Fruit fly (Drosophila melanogaster) whole organism, embryonic: ENCODE data around the gene Alg7.
A peak's percentile ranks its signal among the peaks of the same experiment; 100 is the strongest.

Source experiments
- ATbp ChIP-seq: fragments of 200-800 bp; sonication (Bioruptor generic); optimal IDR thresholded peaks from 2 replicates; lab custom pipeline; 2017; ENCODE audit warnings: missing biosample characterization, mild to moderate bottlenecking, missing genetic modification characterization, missing genetic modification reagents
- Abd-B ChIP-seq: fragments of 200-800 bp; sonication (Bioruptor generic); optimal IDR thresholded peaks from 2 replicates; lab custom pipeline; 2018; ENCODE audit warnings: missing biosample characterization, mild to moderate bottlenecking, missing genetic modification characterization, moderate library complexity
- Aef1 ChIP-seq: fragments of 200-800 bp; sonication (Bioruptor generic); IDR thresholded peaks from 3 replicates; pipeline ENCODE4 v1.3.6; 2022; ENCODE audit warnings: missing biosample characterization, missing genetic modification characterization
- Blimp-1 ChIP-seq: fragments of 200-800 bp; sonication (Bioruptor generic); optimal IDR thresholded peaks from 3 replicates; lab custom pipeline; 2018; ENCODE audit warnings: missing biosample characterization, missing genetic modification characterization, mild to moderate bottlenecking, moderate library complexity, missing genetic modification reagents
- CG10462 ChIP-seq: fragments of 200-800 bp; sonication (Bioruptor generic); optimal IDR thresholded peaks from 2 replicates; lab custom pipeline; 2016; ENCODE audit warnings: missing biosample characterization, missing genetic modification characterization
- CG14667 ChIP-seq: fragments of 200-800 bp; sonication (Bioruptor generic); IDR thresholded peaks from 2 replicates; pipeline ENCODE4 v1.3.6; 2022; ENCODE audit warnings: missing biosample characterization, missing genetic modification characterization
- CG2116 ChIP-seq: fragments of 200-800 bp; sonication (Bioruptor generic); optimal IDR thresholded peaks from 3 replicates; lab custom pipeline; 2018; ENCODE audit warnings: missing biosample characterization, mild to moderate bottlenecking, missing genetic modification characterization
- CG34224 ChIP-seq: fragments of 200-800 bp; sonication (Bioruptor generic); IDR thresholded peaks from 3 replicates; pipeline ENCODE4 v1.3.6; 2022; ENCODE audit warnings: missing biosample characterization, missing genetic modification characterization; ENCODE audit not compliant: partially characterized antibody
- CG3838 ChIP-seq: fragments of 200-800 bp; sonication (Bioruptor generic); optimal IDR thresholded peaks from 3 replicates; lab custom pipeline; 2016; ENCODE audit warnings: missing biosample characterization, missing genetic modification characterization
- CG4730 ChIP-seq: fragments of 200-800 bp; sonication (Bioruptor generic); IDR thresholded peaks from 2 replicates; pipeline ENCODE4 v1.3.6; 2022; ENCODE audit warnings: missing biosample characterization, missing genetic modification characterization
- CG6813 ChIP-seq: fragments of 200-800 bp; sonication (Bioruptor generic); optimal IDR thresholded peaks from 2 replicates; lab custom pipeline; 2017; ENCODE audit warnings: missing biosample characterization, missing genetic modification characterization, mild to moderate bottlenecking, moderate library complexity, missing genetic modification reagents
- CG6854 ChIP-seq: fragments of 200-800 bp; sonication (Bioruptor generic); optimal IDR thresholded peaks from 3 replicates; lab custom pipeline; 2017; ENCODE audit warnings: missing biosample characterization, mild to moderate bottlenecking, missing genetic modification characterization
- CG7271 ChIP-seq: fragments of 200-800 bp; sonication (Bioruptor generic); optimal IDR thresholded peaks from 2 replicates; lab custom pipeline; 2018; ENCODE audit warnings: missing biosample characterization, mild to moderate bottlenecking, missing genetic modification characterization, moderate library complexity
- CG9727 ChIP-seq: fragments of 200-800 bp; sonication (Bioruptor generic); optimal IDR thresholded peaks from 3 replicates; lab custom pipeline; 2017; ENCODE audit warnings: missing biosample characterization, mild to moderate bottlenecking, missing genetic modification characterization
- Dip2 ChIP-seq: fragments of 200-800 bp; sonication (Bioruptor generic); IDR thresholded peaks from 2 replicates; pipeline ENCODE4 v1.3.6; 2022; ENCODE audit warnings: missing biosample characterization, missing genetic modification characterization
- Dp ChIP-seq: fragments of 200-800 bp; sonication (Bioruptor generic); optimal IDR thresholded peaks from 2 replicates; lab custom pipeline; 2018; ENCODE audit warnings: missing biosample characterization, mild to moderate bottlenecking, missing genetic modification characterization, moderate library complexity
- Fer3 ChIP-seq: fragments of 200-800 bp; sonication (Bioruptor generic); optimal IDR thresholded peaks from 2 replicates; lab custom pipeline; 2018; ENCODE audit warnings: missing biosample characterization, mild to moderate bottlenecking, missing genetic modification characterization, moderate library complexity
- HLH3B ChIP-seq: fragments of 200-800 bp; sonication (Bioruptor generic); IDR thresholded peaks from 2 replicates; pipeline ENCODE4 v1.3.6; 2022; ENCODE audit warnings: missing biosample characterization, missing genetic modification characterization
- Lpt ChIP-seq: fragments of >200 bp; optimal IDR thresholded peaks from 2 replicates; lab custom pipeline; 2018; ENCODE audit warnings: missing biosample characterization, missing genetic modification characterization
- MBD-R2 ChIP-seq: fragments of 200-800 bp; sonication (Bioruptor generic); IDR thresholded peaks from 2 replicates; pipeline ENCODE4 v1.3.6; 2022; ENCODE audit warnings: missing biosample characterization, missing genetic modification characterization
- Myb ChIP-seq: fragments of 200-800 bp; sonication (Bioruptor generic); optimal IDR thresholded peaks from 2 replicates; lab custom pipeline; 2016; ENCODE audit warnings: missing biosample characterization, missing genetic modification characterization
- Sox102F ChIP-seq: fragments of 200-800 bp; sonication (Bioruptor generic); optimal IDR thresholded peaks from 2 replicates; lab custom pipeline; 2018; ENCODE audit warnings: missing biosample characterization, mild to moderate bottlenecking, missing genetic modification characterization, moderate library complexity
- Usf ChIP-seq: fragments of 200-800 bp; sonication (Bioruptor generic); optimal IDR thresholded peaks from 2 replicates; lab custom pipeline; 2017; ENCODE audit warnings: missing genotype, missing biosample characterization, missing genetic modification characterization
- ab ChIP-seq: fragments of 200-800 bp; sonication (Bioruptor generic); optimal IDR thresholded peaks from 2 replicates; lab custom pipeline; 2016; ENCODE audit warnings: missing biosample characterization, missing genetic modification characterization
- amos ChIP-seq: fragments of 200-800 bp; sonication (Bioruptor generic); IDR thresholded peaks from 2 replicates; pipeline ENCODE4 v1.3.6; 2022; ENCODE audit warnings: missing biosample characterization, missing genetic modification characterization; ENCODE audit not compliant: partially characterized antibody
- ato ChIP-seq: fragments of 200-800 bp; sonication (Bioruptor generic); IDR thresholded peaks from 2 replicates; pipeline ENCODE4 v1.3.6; 2022; ENCODE audit warnings: missing biosample characterization, missing genetic modification characterization; ENCODE audit not compliant: partially characterized antibody
- az2 ChIP-seq: fragments of 200-800 bp; sonication (Bioruptor generic); optimal IDR thresholded peaks from 3 replicates; lab custom pipeline; 2016; ENCODE audit warnings: missing biosample characterization, missing genetic modification characterization
- bbx ChIP-seq: fragments of 200-800 bp; sonication (Bioruptor generic); IDR thresholded peaks from 2 replicates; pipeline ENCODE4 v1.3.6; 2022; ENCODE audit warnings: missing biosample characterization, missing genetic modification characterization; ENCODE audit not compliant: partially characterized antibody
- br ChIP-seq: fragments of >200 bp; optimal IDR thresholded peaks from 2 replicates; lab custom pipeline; 2017
- bsh ChIP-seq, 2 experiments: fragments of 200-800 bp; sonication (Bioruptor generic); optimal IDR thresholded peaks; 2 replicates each; lab custom pipeline; 2017 to 2018; ENCODE audit warnings: mild to moderate bottlenecking in 2 of 2, missing biosample characterization in 2 of 2, missing genetic modification characterization in 2 of 2, moderate library complexity in 1 of 2
- dan ChIP-seq: fragments of 200-800 bp; sonication (Bioruptor generic); IDR thresholded peaks from 2 replicates; pipeline ENCODE4 v1.3.6; 2022; ENCODE audit warnings: missing biosample characterization, missing genetic modification characterization
- dmrt11E ChIP-seq: fragments of 200-800 bp; sonication (Bioruptor generic); optimal IDR thresholded peaks from 3 replicates; lab custom pipeline; 2018; ENCODE audit warnings: missing biosample characterization, mild to moderate bottlenecking, missing genetic modification characterization, moderate library complexity
- emc ChIP-seq: fragments of 200-800 bp; sonication (Bioruptor generic); optimal IDR thresholded peaks from 2 replicates; lab custom pipeline; 2016; ENCODE audit warnings: missing biosample characterization, missing genetic modification characterization
- en ChIP-seq: fragments of 200-800 bp; sonication (Bioruptor generic); optimal IDR thresholded peaks from 2 replicates; lab custom pipeline; 2016; ENCODE audit warnings: missing biosample characterization, missing genetic modification characterization
- gfzf ChIP-seq: fragments of 200-800 bp; sonication (Bioruptor generic); optimal IDR thresholded peaks from 2 replicates; lab custom pipeline; 2016; ENCODE audit warnings: missing biosample characterization, mild to moderate bottlenecking, missing genetic modification characterization, moderate library complexity
- hbn ChIP-seq: fragments of 200-800 bp; sonication (Bioruptor generic); IDR thresholded peaks from 2 replicates; pipeline ENCODE4 v1.3.6; 2022; ENCODE audit warnings: missing biosample characterization, missing genetic modification characterization; ENCODE audit not compliant: partially characterized antibody
- lab ChIP-seq: fragments of 200-800 bp; sonication (Bioruptor generic); optimal IDR thresholded peaks from 3 replicates; lab custom pipeline; 2017; ENCODE audit warnings: missing biosample characterization, missing genetic modification characterization, mild to moderate bottlenecking, moderate library complexity, missing genetic modification reagents
- lilli ChIP-seq: fragments of 200-800 bp; sonication (Bioruptor generic); optimal IDR thresholded peaks from 3 replicates; lab custom pipeline; 2016; ENCODE audit warnings: missing biosample characterization, missing genetic modification characterization
- mirr ChIP-seq: fragments of 200-800 bp; sonication (Bioruptor generic); optimal IDR thresholded peaks from 3 replicates; lab custom pipeline; 2018; ENCODE audit warnings: missing biosample characterization, mild to moderate bottlenecking, missing genetic modification characterization
- pfk ChIP-seq: fragments of 200-800 bp; sonication (Bioruptor generic); optimal IDR thresholded peaks from 2 replicates; lab custom pipeline; 2018; ENCODE audit warnings: missing biosample characterization, mild to moderate bottlenecking, missing genetic modification characterization, moderate library complexity
- ranshi ChIP-seq: fragments of 200-800 bp; sonication (Bioruptor generic); IDR thresholded peaks from 2 replicates; pipeline ENCODE4 v1.3.6; 2022; ENCODE audit warnings: missing biosample characterization, missing genetic modification characterization
- ro ChIP-seq: fragments of 200-800 bp; sonication (Bioruptor generic); IDR thresholded peaks from 2 replicates; pipeline ENCODE4 v1.3.6; 2022; ENCODE audit warnings: missing biosample characterization, missing genetic modification characterization
- run ChIP-seq: fragments of 200-800 bp; sonication (Bioruptor generic); optimal IDR thresholded peaks from 3 replicates; lab custom pipeline; 2018; ENCODE audit warnings: missing biosample characterization, mild to moderate bottlenecking, missing genetic modification characterization
- schlank ChIP-seq: fragments of 200-800 bp; sonication (Bioruptor generic); optimal IDR thresholded peaks from 2 replicates; lab custom pipeline; 2018; ENCODE audit warnings: missing biosample characterization, mild to moderate bottlenecking, missing genetic modification characterization
- sens-2 ChIP-seq: fragments of 200-800 bp; sonication (Bioruptor generic); IDR thresholded peaks from 2 replicates; pipeline ENCODE4 v1.3.6; 2022; ENCODE audit warnings: missing biosample characterization, missing genetic modification characterization
- seq ChIP-seq: fragments of 200-800 bp; sonication (Bioruptor generic); IDR thresholded peaks from 2 replicates; pipeline ENCODE4 v1.3.6; 2022; ENCODE audit warnings: missing biosample characterization, missing genetic modification characterization
- sim ChIP-seq: fragments of 200-800 bp; sonication (Bioruptor generic); IDR thresholded peaks from 2 replicates; pipeline ENCODE4 v1.3.6; 2022; ENCODE audit warnings: missing biosample characterization, missing genetic modification characterization
- stwl ChIP-seq: fragments of 200-800 bp; sonication (Bioruptor generic); optimal IDR thresholded peaks from 3 replicates; lab custom pipeline; 2018; ENCODE audit warnings: missing biosample characterization, mild to moderate bottlenecking, missing genetic modification characterization, moderate library complexity
- sug ChIP-seq: fragments of 200-800 bp; optimal IDR thresholded peaks from 2 replicates; lab custom pipeline; 2019; ENCODE audit warnings: missing biosample characterization, mild to moderate bottlenecking, missing genetic modification characterization, moderate library complexity
- toy ChIP-seq: fragments of 200-800 bp; sonication (Bioruptor generic); IDR thresholded peaks from 2 replicates; pipeline ENCODE4 v1.3.6; 2022; ENCODE audit warnings: missing biosample characterization, missing genetic modification characterization
- ttk ChIP-seq: fragments of 200-800 bp; sonication (Bioruptor generic); IDR thresholded peaks from 2 replicates; pipeline ENCODE4 v2.1.2; 2022; ENCODE audit warnings: missing biosample characterization, missing genetic modification characterization
- zen ChIP-seq: fragments of 200-800 bp; sonication (Bioruptor generic); optimal IDR thresholded peaks from 3 replicates; lab custom pipeline; 2018; ENCODE audit warnings: missing biosample characterization, mild to moderate bottlenecking, missing genetic modification characterization, moderate library complexity

Alg7 gene

dm6 chr2L:13182415-13182814, 3.4 kb downstream of the Alg7 start, which contains the start of gene Mgat3 (continued):
- no peak for TF ChIP-seq lab
- no peak for TF ChIP-seq CG6813 (GFP tag; lab: Kevin White, UChicago)
- no peak for TF ChIP-seq CG14667 (GFP tag; lab: Robert Waterston, UW)
- no peak for TF ChIP-seq ranshi
- no peak for TF ChIP-seq hbn (GFP tag; lab: Robert Waterston, UW)
- no peak for TF ChIP-seq ATbp (GFP tag; lab: Kevin White, UChicago)
- TF ChIP-seq zen, result no peak
- TF ChIP-seq emc (GFP tag; lab: Kevin White, UChicago), result no peak
- TF ChIP-seq en (GFP tag; lab: Kevin White, UChicago), result no peak
- no peak for TF ChIP-seq CG10462 (GFP tag; lab: Kevin White, UChicago)
- TF ChIP-seq Sox102F (GFP tag; lab: Kevin White, UChicago), result no peak
- no peak for TF ChIP-seq CG6854 (GFP tag; lab: Kevin White, UChicago)
- peak; percentile 55 for TF ChIP-seq CG2116 (GFP tag; lab: Kevin White, UChicago)
- TF ChIP-seq az2 (GFP tag; lab: Kevin White, UChicago), result no peak
- TF ChIP-seq gfzf (GFP tag; lab: Kevin White, UChicago), result peak; percentile 28
- TF ChIP-seq br (lab: Kevin White, UChicago), result no peak
- peak; percentile 1 for TF ChIP-seq Dp (GFP tag; lab: Kevin White, UChicago)
- TF ChIP-seq schlank (tag; lab: Kevin White, UChicago), result no peak
- TF ChIP-seq Aef1 (GFP tag; lab: Robert Waterston, UW), result no peak
- TF ChIP-seq Myb, result peak; percentile 41
- no peak for TF ChIP-seq Abd-B (GFP tag; lab: Kevin White, UChicago)
- TF ChIP-seq sens-2 (GFP tag; lab: Robert Waterston, UW), result no peak
- no peak for TF ChIP-seq run (tag; lab: Kevin White, UChicago)
- no peak for TF ChIP-seq mirr (GFP tag; lab: Kevin White, UChicago)
- no peak for TF ChIP-seq ro (GFP tag; lab: Robert Waterston, UW)
- TF ChIP-seq toy (GFP tag; lab: Robert Waterston, UW), result no peak
- no peak for TF ChIP-seq bsh (GFP tag; optimal IDR thresholded peaks at IDR 0.05; lab: Kevin White, UChicago)
- TF ChIP-seq Usf (GFP tag; lab: Kevin White, UChicago), result no peak
- TF ChIP-seq sug (tag; lab: Kevin White, UChicago), result no peak
- no peak for TF ChIP-seq lilli (GFP tag; lab: Kevin White, UChicago)
- TF ChIP-seq dmrt11E (tag; lab: Kevin White, UChicago), result no peak
- TF ChIP-seq sim (GFP tag; lab: Robert Waterston, UW), result no peak
- TF ChIP-seq seq (GFP tag; lab: Robert Waterston, UW), result no peak
- TF ChIP-seq Dip2 (GFP tag; lab: Robert Waterston, UW), result no peak
- TF ChIP-seq ttk (GFP tag; lab: Robert Waterston, UW), result no peak
- no peak for TF ChIP-seq CG4730 (GFP tag; lab: Robert Waterston, UW)
- TF ChIP-seq CG34224, result peak; percentile 48; the same call in 2 of the 3 replicates
- TF ChIP-seq pfk (GFP tag; lab: Kevin White, UChicago), result no peak
- TF ChIP-seq bbx (GFP tag; lab: Robert Waterston, UW), result no peak
- TF ChIP-seq ato (GFP tag; lab: Robert Waterston, UW), result no peak
- no peak for TF ChIP-seq HLH3B (GFP tag; lab: Robert Waterston, UW)
- TF ChIP-seq CG9727 (GFP tag; lab: Kevin White, UChicago), result no peak
- TF ChIP-seq amos (GFP tag; lab: Robert Waterston, UW), result no peak
- TF ChIP-seq stwl (tag; lab: Kevin White, UChicago), result peak; percentile 82
- TF ChIP-seq Blimp-1 (GFP tag; lab: Kevin White, UChicago), result no peak
- TF ChIP-seq MBD-R2 (GFP tag; lab: Robert Waterston, UW), result peak; percentile 46; the same call in 1 of the 2 replicates
- no peak for TF ChIP-seq CG7271 (tag; lab: Kevin White, UChicago)
- TF ChIP-seq Lpt, result no peak
- TF ChIP-seq dan (GFP tag; lab: Robert Waterston, UW), result no peak
- TF ChIP-seq Fer3 (tag; lab: Kevin White, UChicago), result no peak
- no peak for TF ChIP-seq CG3838 (GFP tag; lab: Kevin White, UChicago)
- TF ChIP-seq ab (GFP tag; lab: Kevin White, UChicago), result no peak
